Worm (Caenorhabditis elegans): ENCODE measurements around the gene clc-24.

DNA sequence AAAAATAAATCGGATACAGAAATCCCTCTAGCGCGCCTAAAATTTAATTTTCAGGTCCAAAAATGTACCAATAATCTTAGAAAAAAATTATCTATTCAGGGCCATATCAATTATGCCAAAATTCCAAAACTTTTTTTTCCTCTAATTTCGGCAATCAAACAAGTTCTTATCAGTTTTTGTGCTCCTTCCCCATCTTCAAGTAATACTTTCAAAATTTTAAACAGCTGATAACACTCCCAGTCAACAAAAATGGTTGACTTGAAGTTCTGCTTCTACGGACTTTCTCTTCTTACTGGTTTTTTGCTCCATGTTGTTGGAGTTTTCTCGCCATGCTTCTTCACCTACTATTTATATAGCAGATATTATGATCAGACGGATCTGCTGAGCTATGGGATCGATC is 10.9 kb downstream of the clc-24 start, which contains the start of gene clc-23:
- TF ChIP-seq pha-4 (tag; optimal IDR thresholded peaks at IDR 0.05) (no peak), unc-62 (GFP tag; optimal IDR thresholded peaks at IDR 0.05) (no peak), snpc-4 (tag; optimal IDR thresholded peaks at IDR 0.05) (no peak), bed-3 (GFP tag; optimal IDR thresholded peaks at IDR 0.05) (no peak), ham-2 (GFP tag; optimal IDR thresholded peaks at IDR 0.05) (no peak)

Data from whole organism, mixed stage, embryonic.